Fruit fly (Drosophila melanogaster): ENCODE data around the gene hfw.

DNA sequence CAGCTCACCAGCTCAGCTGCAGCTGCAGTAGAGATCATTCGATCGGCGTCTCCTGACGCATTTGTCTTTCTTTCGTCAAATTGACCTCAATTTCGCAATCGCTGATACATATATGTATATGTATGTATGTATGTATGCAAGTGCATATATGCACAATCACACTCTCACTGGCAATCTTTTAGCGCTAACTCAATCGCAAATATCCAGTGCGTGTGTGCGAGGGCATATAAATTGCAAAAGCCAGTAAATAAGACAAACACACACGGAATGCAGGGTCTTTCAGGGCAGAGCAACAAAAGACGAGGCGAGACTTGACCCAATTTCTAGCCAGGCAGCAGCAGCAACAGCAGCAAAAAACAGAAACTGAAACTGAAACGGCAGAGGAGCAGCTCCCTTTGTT is 41.8 kb upstream of the hfw start:
- TF ChIP-seq Clk (GFP tag; optimal IDR thresholded peaks at IDR 0.05): no peak
- no peak for TF ChIP-seq bab1 (GFP tag; optimal IDR thresholded peaks at IDR 0.05)
- no peak for TF ChIP-seq Hr96 (GFP tag; optimal IDR thresholded peaks at IDR 0.05)
- TF ChIP-seq cnc (optimal IDR thresholded peaks at IDR 0.05): no peak

Data from whole organism, adult.